Fruit fly (Drosophila melanogaster) whole organism, embryonic: ENCODE data around the gene Sld5.

Source experiments
- ATbp ChIP-seq: fragments of 200-800 bp; sonication (Bioruptor generic); optimal IDR thresholded peaks from 2 replicates; lab custom pipeline; 2017; ENCODE audit warnings: missing biosample characterization, mild to moderate bottlenecking, missing genetic modification characterization, missing genetic modification reagents
- Atf3 ChIP-seq: fragments of 200-800 bp; sonication (Bioruptor generic); optimal IDR thresholded peaks from 3 replicates; lab custom pipeline; 2016; ENCODE audit warnings: missing biosample characterization, missing genetic modification characterization
- CG10959 ChIP-seq: fragments of 200-800 bp; sonication (Bioruptor generic); IDR thresholded peaks from 2 replicates; pipeline ENCODE4 v1.3.6; 2022; ENCODE audit warnings: missing biosample characterization, missing genetic modification characterization
- CG11504 ChIP-seq: fragments of 200-800 bp; sonication (Bioruptor generic); optimal IDR thresholded peaks from 3 replicates; lab custom pipeline; 2019; ENCODE audit warnings: missing biosample characterization, mild to moderate bottlenecking, missing genetic modification characterization, moderate library complexity
- CG12299 ChIP-seq: fragments of 200-800 bp; sonication (Bioruptor generic); optimal IDR thresholded peaks from 2 replicates; lab custom pipeline; 2018; ENCODE audit warnings: missing biosample characterization, mild to moderate bottlenecking, missing genetic modification characterization
- CG12391 ChIP-seq: fragments of 200-800 bp; sonication (Bioruptor generic); optimal IDR thresholded peaks from 3 replicates; lab custom pipeline; 2018; ENCODE audit warnings: missing biosample characterization, mild to moderate bottlenecking, missing genetic modification characterization, moderate library complexity
- CG1603 ChIP-seq: fragments of 200-800 bp; sonication (Bioruptor generic); optimal IDR thresholded peaks from 2 replicates; lab custom pipeline; 2019; ENCODE audit warnings: missing biosample characterization, mild to moderate bottlenecking, missing genetic modification characterization, moderate library complexity
- CG17385 ChIP-seq: fragments of 200-800 bp; sonication (Bioruptor generic); optimal IDR thresholded peaks from 3 replicates; lab custom pipeline; 2018; ENCODE audit warnings: missing biosample characterization, mild to moderate bottlenecking, missing genetic modification characterization
- CG1792 ChIP-seq: fragments of 200-800 bp; sonication (Bioruptor generic); optimal IDR thresholded peaks from 2 replicates; lab custom pipeline; 2016; ENCODE audit warnings: missing biosample characterization, missing genetic modification characterization
- CG31365 ChIP-seq: fragments of 200-800 bp; sonication (Bioruptor generic); optimal IDR thresholded peaks from 2 replicates; lab custom pipeline; 2018; ENCODE audit warnings: missing biosample characterization, mild to moderate bottlenecking, missing genetic modification characterization
- CG31388 ChIP-seq: fragments of 200-800 bp; sonication (Bioruptor generic); optimal IDR thresholded peaks from 2 replicates; lab custom pipeline; 2016; ENCODE audit warnings: missing biosample characterization, missing genetic modification characterization
- CG33213 ChIP-seq: fragments of 200-800 bp; sonication (Bioruptor generic); optimal IDR thresholded peaks from 3 replicates; lab custom pipeline; 2016; ENCODE audit warnings: missing biosample characterization, missing genetic modification characterization
- CG3407 ChIP-seq: fragments of 200-800 bp; sonication (Bioruptor generic); optimal IDR thresholded peaks from 2 replicates; lab custom pipeline; 2018; ENCODE audit warnings: missing biosample characterization, mild to moderate bottlenecking, missing genetic modification characterization
- CG3995 ChIP-seq: fragments of 200-800 bp; sonication (Bioruptor generic); optimal IDR thresholded peaks from 3 replicates; lab custom pipeline; 2016; ENCODE audit warnings: missing biosample characterization, missing genetic modification characterization
- CG4282 ChIP-seq: fragments of 200-800 bp; sonication (Bioruptor generic); optimal IDR thresholded peaks from 2 replicates; lab custom pipeline; 2016; ENCODE audit warnings: missing biosample characterization, missing genetic modification characterization
- CG4820 ChIP-seq: fragments of 200-800 bp; sonication (Bioruptor generic); optimal IDR thresholded peaks from 3 replicates; lab custom pipeline; 2016; ENCODE audit warnings: missing biosample characterization, missing genetic modification characterization
- CG8478 ChIP-seq: fragments of >200 bp; optimal IDR thresholded peaks from 2 replicates; lab custom pipeline; 2018
- CG9215 ChIP-seq: fragments of 200-800 bp; sonication (Bioruptor generic); IDR thresholded peaks from 2 replicates; pipeline ENCODE4 v1.3.6; 2022; ENCODE audit warnings: missing biosample characterization, missing genetic modification characterization
- CoRest ChIP-seq: fragments of 200-800 bp; sonication (Bioruptor generic); optimal IDR thresholded peaks from 3 replicates; lab custom pipeline; 2018; ENCODE audit warnings: missing biosample characterization, mild to moderate bottlenecking, missing genetic modification characterization, moderate library complexity
- Gsc ChIP-seq: fragments of 200-800 bp; sonication (Bioruptor generic); IDR thresholded peaks from 2 replicates; pipeline ENCODE4 v1.3.6; 2022; ENCODE audit warnings: missing biosample characterization, missing genetic modification characterization
- H2.0 ChIP-seq: fragments of 200-800 bp; sonication (Bioruptor generic); IDR thresholded peaks from 2 replicates; pipeline ENCODE4 v1.3.6; 2022; ENCODE audit warnings: missing biosample characterization, missing genetic modification characterization
- Lhr ChIP-seq: fragments of 200-800 bp; sonication (Bioruptor generic); optimal IDR thresholded peaks from 3 replicates; lab custom pipeline; 2017; ENCODE audit warnings: mild to moderate bottlenecking, missing biosample characterization, missing genetic modification reagents, missing genetic modification characterization
- Mrtf ChIP-seq: fragments of 200-800 bp; sonication (Bioruptor generic); IDR thresholded peaks from 3 replicates; pipeline ENCODE4 v1.3.6; 2022; ENCODE audit warnings: missing biosample characterization, missing genetic modification characterization
- NC2α ChIP-seq: fragments of 200-800 bp; sonication (Bioruptor generic); optimal IDR thresholded peaks from 2 replicates; lab custom pipeline; 2016; ENCODE audit warnings: missing biosample characterization, missing genetic modification characterization
- Sry-β ChIP-seq: fragments of 200-800 bp; sonication (Bioruptor generic); optimal IDR thresholded peaks from 2 replicates; lab custom pipeline; 2018; ENCODE audit warnings: missing biosample characterization, mild to moderate bottlenecking, missing genetic modification characterization, moderate library complexity
- Sry-δ ChIP-seq: fragments of 200-800 bp; sonication (Bioruptor generic); optimal IDR thresholded peaks from 2 replicates; lab custom pipeline; 2016; ENCODE audit warnings: missing biosample characterization, missing genetic modification characterization
- Ssrp ChIP-seq: fragments of 200-800 bp; sonication (Bioruptor generic); optimal IDR thresholded peaks from 2 replicates; lab custom pipeline; 2018; ENCODE audit warnings: missing biosample characterization, mild to moderate bottlenecking, missing genetic modification characterization, moderate library complexity
- Vsx1 ChIP-seq: fragments of 200-800 bp; sonication (Bioruptor generic); optimal IDR thresholded peaks from 2 replicates; lab custom pipeline; 2017; ENCODE audit warnings: missing biosample characterization, mild to moderate bottlenecking, missing genetic modification characterization, missing genetic modification reagents
- Xrp1 ChIP-seq: fragments of 200-800 bp; sonication (Bioruptor generic); IDR thresholded peaks from 2 replicates; pipeline ENCODE4 v1.3.6; 2022; ENCODE audit warnings: missing biosample characterization, missing genetic modification characterization
- ash1 ChIP-seq: fragments of 200-800 bp; sonication (Bioruptor generic); optimal IDR thresholded peaks from 2 replicates; lab custom pipeline; 2018; ENCODE audit warnings: missing biosample characterization, mild to moderate bottlenecking, missing genetic modification characterization
- btn ChIP-seq: fragments of 200-800 bp; sonication (Bioruptor generic); optimal IDR thresholded peaks from 2 replicates; lab custom pipeline; 2016; ENCODE audit warnings: missing biosample characterization, missing genetic modification characterization
- ci ChIP-seq: fragments of 200-800 bp; sonication (Bioruptor generic); IDR thresholded peaks from 3 replicates; pipeline ENCODE4 v1.3.6; 2022; ENCODE audit warnings: missing biosample characterization, missing genetic modification characterization
- da ChIP-seq: fragments of 200-800 bp; sonication (Bioruptor generic); optimal IDR thresholded peaks from 2 replicates; lab custom pipeline; 2016; ENCODE audit warnings: missing biosample characterization, missing genetic modification characterization
- dm ChIP-seq: fragments of 200-800 bp; sonication (Bioruptor generic); optimal IDR thresholded peaks from 3 replicates; lab custom pipeline; 2016; ENCODE audit warnings: missing biosample characterization, missing genetic modification characterization
- dmrt11E ChIP-seq: fragments of 200-800 bp; sonication (Bioruptor generic); optimal IDR thresholded peaks from 3 replicates; lab custom pipeline; 2018; ENCODE audit warnings: missing biosample characterization, mild to moderate bottlenecking, missing genetic modification characterization, moderate library complexity
- exex ChIP-seq: fragments of 200-800 bp; sonication (Bioruptor generic); optimal IDR thresholded peaks from 4 replicates; lab custom pipeline; 2018; ENCODE audit warnings: missing biosample characterization, mild to moderate bottlenecking, missing genetic modification characterization, moderate library complexity
- gcm ChIP-seq: fragments of 200-800 bp; sonication (Bioruptor generic); optimal IDR thresholded peaks from 2 replicates; lab custom pipeline; 2019; ENCODE audit warnings: missing biosample characterization, mild to moderate bottlenecking, missing genetic modification characterization, moderate library complexity
- gem ChIP-seq: fragments of 200-800 bp; sonication (Bioruptor generic); optimal IDR thresholded peaks from 2 replicates; lab custom pipeline; 2019; ENCODE audit warnings: missing biosample characterization, mild to moderate bottlenecking, missing genetic modification characterization, moderate library complexity
- gt ChIP-seq: fragments of 200-800 bp; sonication (Bioruptor generic); IDR thresholded peaks from 2 replicates; pipeline ENCODE4 v1.3.6; 2022; ENCODE audit warnings: missing biosample characterization, missing genetic modification characterization
- klu ChIP-seq: fragments of 200-800 bp; sonication (Bioruptor generic); IDR thresholded peaks from 2 replicates; pipeline ENCODE4 v1.3.6; 2022; ENCODE audit warnings: missing biosample characterization, missing genetic modification characterization
- sc ChIP-seq, 3 experiments: fragments of >200 bp in 2 of 3; fragments of 200-800 bp in 1 of 3; sonication (Bioruptor generic) in 1 of 3; optimal IDR thresholded peaks; 2 replicates in 2 of 3; 3 replicates in 1 of 3; lab custom pipeline; 2017; ENCODE audit warnings: mild to moderate bottlenecking in 1 of 3, missing biosample characterization in 1 of 3, missing genetic modification characterization in 1 of 3, missing genetic modification reagents in 1 of 3
- sd ChIP-seq: fragments of 200-800 bp; sonication (Bioruptor generic); optimal IDR thresholded peaks from 3 replicates; lab custom pipeline; 2018; ENCODE audit warnings: missing biosample characterization, mild to moderate bottlenecking, missing genetic modification characterization, moderate library complexity
- sens ChIP-seq: fragments of 200-800 bp; sonication (Bioruptor generic); peaks from one replicate; lab custom pipeline; 2016; ENCODE audit warnings: missing biosample characterization, missing genetic modification characterization
- stc ChIP-seq: fragments of 200-800 bp; sonication (Bioruptor generic); IDR thresholded peaks from 2 replicates; pipeline ENCODE4 v1.3.6; 2022; ENCODE audit warnings: missing biosample characterization, missing genetic modification characterization
- tgo ChIP-seq: fragments of 200-800 bp; sonication (Bioruptor generic); IDR thresholded peaks from 3 replicates; pipeline ENCODE4 v1.3.6; 2022; ENCODE audit warnings: missing biosample characterization, missing genetic modification characterization
- ttk ChIP-seq: fragments of 200-800 bp; sonication (Bioruptor generic); IDR thresholded peaks from 2 replicates; pipeline ENCODE4 v2.1.2; 2022; ENCODE audit warnings: missing biosample characterization, missing genetic modification characterization
- usp ChIP-seq: fragments of >200 bp; optimal IDR thresholded peaks from 2 replicates; lab custom pipeline; 2017; ENCODE audit warnings: missing biosample characterization, missing genetic modification characterization
- vnd ChIP-seq: fragments of 200-800 bp; sonication (Bioruptor generic); IDR thresholded peaks from 3 replicates; pipeline ENCODE4 v1.3.6; 2022; ENCODE audit warnings: missing biosample characterization, missing genetic modification characterization; ENCODE audit not compliant: partially characterized antibody
- wdn ChIP-seq: fragments of 200-800 bp; sonication (Bioruptor generic); IDR thresholded peaks from 2 replicates; pipeline ENCODE4 v1.3.6; 2022; ENCODE audit warnings: missing biosample characterization, missing genetic modification characterization
- wor ChIP-seq: fragments of 200-800 bp; sonication (Bioruptor generic); IDR thresholded peaks from 2 replicates; pipeline ENCODE4 v1.3.6; 2022; ENCODE audit warnings: missing biosample characterization, missing genetic modification characterization
- yki ChIP-seq: fragments of >200 bp; optimal IDR thresholded peaks from 3 replicates; lab custom pipeline; 2018

Gene Sld5

DNA sequence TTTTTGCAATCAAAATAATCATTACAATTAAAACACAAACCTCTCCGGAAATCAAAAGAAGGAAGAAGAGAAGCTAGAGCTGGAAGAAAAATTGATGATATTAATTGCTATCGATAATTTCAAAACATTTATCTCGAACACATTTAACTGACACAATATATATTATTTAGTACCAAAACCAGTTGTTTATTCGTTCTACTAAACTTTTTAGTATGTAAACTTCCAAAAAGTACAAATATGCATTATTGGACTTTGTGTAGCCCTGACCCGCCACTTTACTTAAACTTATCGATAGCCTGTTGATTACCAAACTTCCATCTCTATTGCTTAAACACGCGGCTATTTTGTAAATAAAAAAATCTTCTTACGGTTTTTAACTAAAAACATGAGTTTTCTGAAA lies 2.8 kb upstream of the Sld5 start, which contains the start of the genes RpL34a and Trmt61 (continued):
- peak; percentile 84 for TF ChIP-seq vnd (GFP tag; lab: Robert Waterston, UW)
- peak; percentile 25; the same call in 1 of the 2 replicates for TF ChIP-seq Xrp1 (GFP tag; lab: Robert Waterston, UW)
- TF ChIP-seq btn (GFP tag; lab: Kevin White, UChicago) = peak; percentile 61
- TF ChIP-seq CG8478 (lab: Kevin White, UChicago) = no peak
- TF ChIP-seq gcm = peak; percentile 93
- peak; percentile 52; the same call in 1 of the 2 replicates for TF ChIP-seq CG10959 (GFP tag; lab: Robert Waterston, UW)
- peak; percentile 73 for TF ChIP-seq CG3407 (GFP tag; lab: Kevin White, UChicago)
- peak; percentile 94 for TF ChIP-seq CG12391 (tag; lab: Kevin White, UChicago)
- TF ChIP-seq Vsx1 (GFP tag; lab: Kevin White, UChicago) = peak; percentile 93
- TF ChIP-seq CG11504 = peak; percentile 84
- peak; percentile 85 for TF ChIP-seq CoRest (tag; lab: Kevin White, UChicago)
- TF ChIP-seq CG1792 = peak; percentile 51
- peak; percentile 77 for TF ChIP-seq CG31365 (tag; lab: Kevin White, UChicago)
- peak; percentile 64; the same call in 2 of the 3 replicates for TF ChIP-seq tgo (GFP tag; lab: Robert Waterston, UW)
- TF ChIP-seq sd (tag; lab: Kevin White, UChicago) = no peak
- TF ChIP-seq yki (lab: Kevin White, UChicago) = no peak
- TF ChIP-seq gt (GFP tag; lab: Robert Waterston, UW) = no peak
- TF ChIP-seq CG3995 = peak; percentile 59
- peak; percentile 72 for TF ChIP-seq Ssrp (tag; lab: Kevin White, UChicago)
- peak; percentile 86 for TF ChIP-seq CG33213 (GFP tag; lab: Kevin White, UChicago)
- TF ChIP-seq CG9215 = peak; percentile 58
- peak; percentile 68 for TF ChIP-seq wor
- peak; percentile 83 for TF ChIP-seq dmrt11E (tag; lab: Kevin White, UChicago)
- no peak for TF ChIP-seq Gsc (GFP tag; lab: Robert Waterston, UW)
- peak; percentile 53 for TF ChIP-seq Sry-β
- TF ChIP-seq CG31388 (GFP tag; lab: Kevin White, UChicago) = peak; percentile 25
- TF ChIP-seq NC2α = peak; percentile 59
- TF ChIP-seq gem (tag; lab: Kevin White, UChicago) = peak; percentile 83
- TF ChIP-seq CG4820 = peak; percentile 78
- TF ChIP-seq Lhr = peak; percentile 88
- peak; percentile 98 for TF ChIP-seq sens (GFP tag; lab: Kevin White, UChicago)
- TF ChIP-seq usp (GFP tag; lab: Kevin White, UChicago) = no peak
- TF ChIP-seq Atf3 = peak; percentile 62
- TF ChIP-seq ci (GFP tag; lab: Robert Waterston, UW) = peak; percentile 82
- TF ChIP-seq sc (optimal IDR thresholded peaks at IDR 0.05; lab: Kevin White, UChicago) = no peak
- peak; percentile 87 for TF ChIP-seq sc (GFP tag; optimal IDR thresholded peaks at IDR 0.05; lab: Kevin White, UChicago)
- TF ChIP-seq ATbp (GFP tag; lab: Kevin White, UChicago) = peak; percentile 86
- peak; percentile 83 for TF ChIP-seq stc (GFP tag; lab: Robert Waterston, UW)
- TF ChIP-seq CG12299 (tag; lab: Kevin White, UChicago) = peak; percentile 76
- TF ChIP-seq exex (tag; lab: Kevin White, UChicago) = peak; percentile 83
- TF ChIP-seq ttk (GFP tag; lab: Robert Waterston, UW) = peak; percentile 59; the same call in 1 of the 2 replicates
- no peak for TF ChIP-seq ash1 (GFP tag; lab: Kevin White, UChicago)
- peak; percentile 99 for TF ChIP-seq CG17385 (GFP tag; lab: Kevin White, UChicago)
- TF ChIP-seq Mrtf (GFP tag; lab: Robert Waterston, UW) = 0 out of 3 replicates have a peak, but pooled peaks have one; percentile 12
- TF ChIP-seq Sry-δ = peak; percentile 98
- peak; percentile 5 for TF ChIP-seq da
- no peak for TF ChIP-seq H2.0 (GFP tag; lab: Robert Waterston, UW)
- peak; percentile 85 for TF ChIP-seq CG1603 (tag; lab: Kevin White, UChicago)
- TF ChIP-seq wdn (GFP tag; lab: Robert Waterston, UW) = 0 out of 2 replicates have a peak, but pooled peaks have one; percentile 17
- no peak for TF ChIP-seq CG4282 (GFP tag; lab: Kevin White, UChicago)
- peak; percentile 41; the same call in 1 of the 2 replicates for TF ChIP-seq klu
- TF ChIP-seq dm = peak; percentile 92
